Worm (Caenorhabditis elegans): ENCODE results near the gene ifb-2.

- no peak for TF ChIP-seq ceh-22 (tag; optimal IDR thresholded peaks at IDR 0.05)
- no peak for TF ChIP-seq sox-4 (tag; optimal IDR thresholded peaks at IDR 0.05)
- no peak for TF ChIP-seq F13H6.1 (tag; optimal IDR thresholded peaks at IDR 0.05)
- TF ChIP-seq elt-4 (tag; optimal IDR thresholded peaks at IDR 0.05): no peak
Observed at ce11 chrII:5747312-5747711, 2.7 kb upstream of the ifb-2 start.
